Fruit fly (Drosophila melanogaster) whole organism, embryonic: ENCODE data around the gene Ice2.

Experiments used
- B-H2 ChIP-seq: fragments of 200-800 bp; sonication (Bioruptor generic); optimal IDR thresholded peaks from 2 replicates; lab custom pipeline; 2018; ENCODE audit warnings: missing biosample characterization, mild to moderate bottlenecking, missing genetic modification characterization
- Bdp1 ChIP-seq: fragments of 200-800 bp; sonication (Bioruptor generic); optimal IDR thresholded peaks from 3 replicates; lab custom pipeline; 2016; ENCODE audit warnings: missing biosample characterization, missing genetic modification characterization
- CG10209 ChIP-seq: fragments of 200-800 bp; sonication (Bioruptor generic); optimal IDR thresholded peaks from 3 replicates; lab custom pipeline; 2017; ENCODE audit warnings: missing biosample characterization, mild to moderate bottlenecking, missing genetic modification characterization, missing genetic modification reagents
- CG10654 ChIP-seq: fragments of 200-800 bp; sonication (Bioruptor generic); optimal IDR thresholded peaks from 2 replicates; lab custom pipeline; 2016; ENCODE audit warnings: missing biosample characterization, missing genetic modification characterization
- CG11504 ChIP-seq: fragments of 200-800 bp; sonication (Bioruptor generic); optimal IDR thresholded peaks from 3 replicates; lab custom pipeline; 2019; ENCODE audit warnings: missing biosample characterization, mild to moderate bottlenecking, missing genetic modification characterization, moderate library complexity
- CG11695 ChIP-seq: fragments of 200-800 bp; sonication (Bioruptor generic); IDR thresholded peaks from 3 replicates; pipeline ENCODE4 v1.3.6; 2022; ENCODE audit warnings: missing biosample characterization, missing genetic modification characterization
- CG13123 ChIP-seq: fragments of 200-800 bp; sonication (Bioruptor generic); optimal IDR thresholded peaks from 2 replicates; lab custom pipeline; 2016; ENCODE audit warnings: missing biosample characterization, missing genetic modification characterization
- CG14014 ChIP-seq: fragments of 200-800 bp; sonication (Bioruptor generic); IDR thresholded peaks from 2 replicates; pipeline ENCODE4 v1.3.6; 2022; ENCODE audit warnings: missing biosample characterization, missing genetic modification characterization
- CG15269 ChIP-seq: fragments of 200-800 bp; sonication (Bioruptor generic); optimal IDR thresholded peaks from 2 replicates; lab custom pipeline; 2018; ENCODE audit warnings: missing biosample characterization, mild to moderate bottlenecking, missing genetic modification characterization, moderate library complexity
- CG16779 ChIP-seq: fragments of 200-800 bp; sonication (Bioruptor generic); IDR thresholded peaks from 2 replicates; pipeline ENCODE4 v1.3.6; 2022; ENCODE audit warnings: missing biosample characterization, missing genetic modification characterization
- CG17361 ChIP-seq: fragments of 200-800 bp; sonication (Bioruptor generic); IDR thresholded peaks from 3 replicates; pipeline ENCODE4 v1.3.6; 2022; ENCODE audit warnings: missing biosample characterization, missing genetic modification characterization
- CG18262 ChIP-seq: fragments of 200-800 bp; optimal IDR thresholded peaks from 3 replicates; lab custom pipeline; 2019; ENCODE audit warnings: missing biosample characterization, mild to moderate bottlenecking, missing genetic modification characterization, moderate library complexity
- CG2116 ChIP-seq: fragments of 200-800 bp; sonication (Bioruptor generic); optimal IDR thresholded peaks from 3 replicates; lab custom pipeline; 2018; ENCODE audit warnings: missing biosample characterization, mild to moderate bottlenecking, missing genetic modification characterization
- CG2875 ChIP-seq: fragments of 200-800 bp; sonication (Bioruptor generic); optimal IDR thresholded peaks from 2 replicates; lab custom pipeline; 2017; ENCODE audit warnings: missing biosample characterization, mild to moderate bottlenecking, missing genetic modification characterization, missing genetic modification reagents
- CG32767 ChIP-seq: fragments of 200-800 bp; sonication (Bioruptor generic); IDR thresholded peaks from 2 replicates; pipeline ENCODE4 v1.3.6; 2022; ENCODE audit warnings: missing biosample characterization, missing genetic modification characterization
- CG34224 ChIP-seq: fragments of 200-800 bp; sonication (Bioruptor generic); IDR thresholded peaks from 3 replicates; pipeline ENCODE4 v1.3.6; 2022; ENCODE audit warnings: missing biosample characterization, missing genetic modification characterization; ENCODE audit not compliant: partially characterized antibody
- CG4360 ChIP-seq: fragments of 200-800 bp; sonication (Bioruptor generic); IDR thresholded peaks from 2 replicates; pipeline ENCODE4 v1.3.6; 2022; ENCODE audit warnings: missing biosample characterization, missing genetic modification characterization
- CG4854 ChIP-seq: fragments of 200-800 bp; sonication (Bioruptor generic); optimal IDR thresholded peaks from 2 replicates; lab custom pipeline; 2016; ENCODE audit warnings: missing biosample characterization, missing genetic modification characterization, inconsistent platforms
- CG7786 ChIP-seq: fragments of 200-800 bp; sonication (Bioruptor generic); optimal IDR thresholded peaks from 2 replicates; lab custom pipeline; 2016; ENCODE audit warnings: missing biosample characterization, missing genetic modification characterization
- CG8089 ChIP-seq: fragments of 200-800 bp; sonication (Bioruptor generic); optimal IDR thresholded peaks from 3 replicates; lab custom pipeline; 2016; ENCODE audit warnings: missing biosample characterization, missing genetic modification characterization
- CG8944 ChIP-seq: fragments of 200-800 bp; sonication (Bioruptor generic); optimal IDR thresholded peaks from 3 replicates; lab custom pipeline; 2016; ENCODE audit warnings: missing biosample characterization, missing genetic modification characterization
- CG9609 ChIP-seq: fragments of 200-800 bp; sonication (Bioruptor generic); optimal IDR thresholded peaks from 3 replicates; lab custom pipeline; 2016; ENCODE audit warnings: missing biosample characterization, missing genetic modification characterization
- CkIIα-i1 ChIP-seq: fragments of 200-800 bp; sonication (Bioruptor generic); IDR thresholded peaks from 2 replicates; pipeline ENCODE4 v1.3.6; 2022; ENCODE audit warnings: missing biosample characterization, missing genetic modification characterization
- Dref ChIP-seq: fragments of 200-800 bp; sonication (Bioruptor generic); IDR thresholded peaks from 2 replicates; pipeline ENCODE4 v1.3.6; 2022; ENCODE audit warnings: missing biosample characterization, missing genetic modification characterization
- E2f2 ChIP-seq: fragments of 200-800 bp; sonication (Bioruptor generic); IDR thresholded peaks from 2 replicates; pipeline ENCODE4 v1.3.6; 2022; ENCODE audit warnings: missing biosample characterization, missing genetic modification characterization
- Gsc ChIP-seq: fragments of 200-800 bp; sonication (Bioruptor generic); IDR thresholded peaks from 2 replicates; pipeline ENCODE4 v1.3.6; 2022; ENCODE audit warnings: missing biosample characterization, missing genetic modification characterization
- H2.0 ChIP-seq: fragments of 200-800 bp; sonication (Bioruptor generic); IDR thresholded peaks from 2 replicates; pipeline ENCODE4 v1.3.6; 2022; ENCODE audit warnings: missing biosample characterization, missing genetic modification characterization
- Kr ChIP-seq: fragments of 200-800 bp; sonication (Bioruptor generic); optimal IDR thresholded peaks from 2 replicates; lab custom pipeline; 2017; ENCODE audit warnings: missing biosample characterization, mild to moderate bottlenecking, missing genetic modification characterization
- Meics ChIP-seq: fragments of 200-800 bp; sonication (Bioruptor generic); optimal IDR thresholded peaks from 2 replicates; lab custom pipeline; 2017; ENCODE audit warnings: missing biosample characterization, mild to moderate bottlenecking, missing genetic modification characterization
- NC2β ChIP-seq: fragments of 200-800 bp; sonication (Bioruptor generic); optimal IDR thresholded peaks from 2 replicates; lab custom pipeline; 2016; ENCODE audit warnings: missing biosample characterization, missing genetic modification characterization
- Xrp1 ChIP-seq: fragments of 200-800 bp; sonication (Bioruptor generic); IDR thresholded peaks from 2 replicates; pipeline ENCODE4 v1.3.6; 2022; ENCODE audit warnings: missing biosample characterization, missing genetic modification characterization
- ash1 ChIP-seq: fragments of 200-800 bp; sonication (Bioruptor generic); optimal IDR thresholded peaks from 2 replicates; lab custom pipeline; 2018; ENCODE audit warnings: missing biosample characterization, mild to moderate bottlenecking, missing genetic modification characterization
- bbx ChIP-seq: fragments of 200-800 bp; sonication (Bioruptor generic); IDR thresholded peaks from 2 replicates; pipeline ENCODE4 v1.3.6; 2022; ENCODE audit warnings: missing biosample characterization, missing genetic modification characterization; ENCODE audit not compliant: partially characterized antibody
- bcd ChIP-seq: fragments of 200-800 bp; sonication (Bioruptor generic); optimal IDR thresholded peaks from 2 replicates; lab custom pipeline; 2017; ENCODE audit warnings: missing biosample characterization, mild to moderate bottlenecking, missing genetic modification characterization
- cas ChIP-seq: fragments of 200-800 bp; sonication (Bioruptor generic); IDR thresholded peaks from 2 replicates; pipeline ENCODE4 v1.3.6; 2022; ENCODE audit warnings: missing biosample characterization, missing genetic modification characterization
- fd3F ChIP-seq: fragments of 200-800 bp; sonication (Bioruptor generic); optimal IDR thresholded peaks from 2 replicates; lab custom pipeline; 2018; ENCODE audit warnings: missing biosample characterization, mild to moderate bottlenecking, missing genetic modification characterization, moderate library complexity
- hb ChIP-seq: fragments of 200-800 bp; sonication (Bioruptor generic); IDR thresholded peaks from 3 replicates; pipeline ENCODE4 v1.3.6; 2022; ENCODE audit warnings: missing biosample characterization, missing genetic modification characterization; ENCODE audit not compliant: partially characterized antibody
- hth ChIP-seq: fragments of >200 bp; optimal IDR thresholded peaks from 2 replicates; lab custom pipeline; 2017; ENCODE audit warnings: inconsistent platforms
- ind ChIP-seq: fragments of 200-800 bp; sonication (Bioruptor generic); optimal IDR thresholded peaks from 3 replicates; lab custom pipeline; 2016; ENCODE audit warnings: missing biosample characterization, missing genetic modification characterization
- inv ChIP-seq: fragments of 200-800 bp; sonication (Bioruptor generic); IDR thresholded peaks from 2 replicates; pipeline ENCODE4 v1.3.6; 2022; ENCODE audit warnings: missing biosample characterization, missing genetic modification characterization; ENCODE audit not compliant: partially characterized antibody
- kni ChIP-seq: fragments of 200-800 bp; sonication (Bioruptor generic); optimal IDR thresholded peaks from 3 replicates; lab custom pipeline; 2017; ENCODE audit warnings: mild to moderate bottlenecking, missing biosample characterization, missing genetic modification reagents, missing genetic modification characterization
- lbe ChIP-seq: fragments of 200-800 bp; sonication (Bioruptor generic); optimal IDR thresholded peaks from 2 replicates; lab custom pipeline; 2016; ENCODE audit warnings: missing biosample characterization, mild to moderate bottlenecking, missing genetic modification characterization
- lilli ChIP-seq: fragments of 200-800 bp; sonication (Bioruptor generic); optimal IDR thresholded peaks from 3 replicates; lab custom pipeline; 2016; ENCODE audit warnings: missing biosample characterization, missing genetic modification characterization
- run ChIP-seq: fragments of 200-800 bp; sonication (Bioruptor generic); optimal IDR thresholded peaks from 3 replicates; lab custom pipeline; 2018; ENCODE audit warnings: missing biosample characterization, mild to moderate bottlenecking, missing genetic modification characterization
- sens-2 ChIP-seq: fragments of 200-800 bp; sonication (Bioruptor generic); IDR thresholded peaks from 2 replicates; pipeline ENCODE4 v1.3.6; 2022; ENCODE audit warnings: missing biosample characterization, missing genetic modification characterization
- sna ChIP-seq: fragments of 200-800 bp; sonication (Bioruptor generic); IDR thresholded peaks from 2 replicates; pipeline ENCODE4 v1.3.6; 2022; ENCODE audit warnings: missing biosample characterization, missing genetic modification characterization; ENCODE audit not compliant: partially characterized antibody
- stwl ChIP-seq: fragments of 200-800 bp; sonication (Bioruptor generic); optimal IDR thresholded peaks from 3 replicates; lab custom pipeline; 2018; ENCODE audit warnings: missing biosample characterization, mild to moderate bottlenecking, missing genetic modification characterization, moderate library complexity
- tio ChIP-seq: fragments of 200-800 bp; sonication (Bioruptor generic); optimal IDR thresholded peaks from 2 replicates; lab custom pipeline; 2017; ENCODE audit warnings: missing biosample characterization, missing genetic modification characterization, inconsistent platforms
- tna ChIP-seq: fragments of 200-800 bp; sonication (Bioruptor generic); IDR thresholded peaks from 2 replicates; pipeline ENCODE4 v1.3.6; 2022; ENCODE audit warnings: missing biosample characterization, missing genetic modification characterization; ENCODE audit not compliant: partially characterized antibody
- tup ChIP-seq: fragments of 200-800 bp; sonication (Bioruptor generic); optimal IDR thresholded peaks from 2 replicates; lab custom pipeline; 2016; ENCODE audit warnings: missing biosample characterization, mild to moderate bottlenecking, missing genetic modification characterization, moderate library complexity

Gene Ice2

dm6 chr3R:21097631-21098117 is 32.3 kb upstream of the Ice2 start, which contains the start of gene RhoGAP93B (continued):
- TF ChIP-seq CG17361 (GFP tag; lab: Robert Waterston, UW) (peak; percentile 84), H2.0 (GFP tag; lab: Robert Waterston, UW) (peak; percentile 78), CG4854 (GFP tag; lab: Kevin White, UChicago) (peak; percentile 72), NC2β (GFP tag; lab: Kevin White, UChicago) (peak; percentile 83), tio (no peak), cas (peak; percentile 85), lbe (GFP tag; lab: Kevin White, UChicago) (peak; percentile 74), Meics (GFP tag; lab: Kevin White, UChicago) (peak; percentile 74), CG8944 (GFP tag; lab: Kevin White, UChicago) (peak; percentile 81), stwl (peak; percentile 87), CG15269 (no peak), CG32767 (GFP tag; lab: Robert Waterston, UW) (peak; percentile 80; the same call in 1 of the 2 replicates), tna (peak; percentile 100), sens-2 (GFP tag; lab: Robert Waterston, UW) (peak; percentile 92), hth (lab: Kevin White, UChicago) (no peak), sna (GFP tag; lab: Robert Waterston, UW) (peak; percentile 100), CG2116 (peak; percentile 90), CG18262 (tag; lab: Kevin White, UChicago) (peak; percentile 72), CG13123 (GFP tag; lab: Kevin White, UChicago) (peak; percentile 58), Bdp1 (GFP tag; lab: Kevin White, UChicago) (peak; percentile 86), Kr (no peak), ash1 (GFP tag; lab: Kevin White, UChicago) (no peak), CG34224 (GFP tag; lab: Robert Waterston, UW) (peak; percentile 100), hb (peak; percentile 100), run (peak; percentile 40), inv (GFP tag; lab: Robert Waterston, UW) (peak; percentile 100), lilli (GFP tag; lab: Kevin White, UChicago) (peak; percentile 91), CG16779 (GFP tag; lab: Robert Waterston, UW) (peak; percentile 74), CG11504 (peak; percentile 81), Xrp1 (peak; percentile 92), CG14014 (peak; percentile 94), bcd (GFP tag; lab: Kevin White, UChicago) (peak; percentile 70), CG9609 (GFP tag; lab: Kevin White, UChicago) (peak; percentile 93), tup (GFP tag; lab: Kevin White, UChicago) (peak; percentile 35), B-H2 (peak; percentile 84), CG7786 (GFP tag; lab: Kevin White, UChicago) (peak; percentile 93), ind (peak; percentile 83), CG2875 (peak; percentile 41), CkIIα-i1 (GFP tag; lab: Robert Waterston, UW) (peak; percentile 55; the same call in 1 of the 2 replicates), CG10654 (peak; percentile 82), Dref (GFP tag; lab: Robert Waterston, UW) (peak; percentile 88), fd3F (peak; percentile 45), CG11695 (GFP tag; lab: Robert Waterston, UW) (peak; percentile 83), CG4360 (GFP tag; lab: Robert Waterston, UW) (0 out of 2 replicates have a peak, but pooled peaks have one; percentile 5), CG8089 (GFP tag; lab: Kevin White, UChicago) (peak; percentile 69), kni (GFP tag; lab: Kevin White, UChicago) (peak; percentile 72), CG10209 (GFP tag; lab: Kevin White, UChicago) (peak; percentile 62), bbx (GFP tag; lab: Robert Waterston, UW) (peak; percentile 100), Gsc (GFP tag; lab: Robert Waterston, UW) (0 out of 2 replicates have a peak, but pooled peaks have one; percentile 28), E2f2 (GFP tag; lab: Robert Waterston, UW) (peak; percentile 84)
